Fruit fly (Drosophila melanogaster) whole organism, prepupa: ENCODE results near the gene CG31115.

Experiments used
- Blimp-1 ChIP-seq: fragments of 200-800 bp; sonication (Bioruptor generic); optimal IDR thresholded peaks from 3 replicates; lab custom pipeline; 2017; ENCODE audit warnings: missing biosample characterization, missing genetic modification characterization, mild to moderate bottlenecking, moderate library complexity, missing genetic modification reagents
- CG11762 ChIP-seq: fragments of 200-800 bp; sonication (Bioruptor generic); optimal IDR thresholded peaks from 3 replicates; lab custom pipeline; 2016; ENCODE audit warnings: missing biosample characterization, missing genetic modification characterization; ENCODE audit not compliant: insufficient read depth
- CG15336 ChIP-seq: fragments of 200-800 bp; sonication (Bioruptor generic); IDR thresholded peaks from 2 replicates; pipeline ENCODE4 v1.3.6; 2022; ENCODE audit warnings: missing biosample characterization, missing genetic modification characterization
- CG1621 ChIP-seq: fragments of 200-800 bp; sonication (Bioruptor generic); optimal IDR thresholded peaks from 3 replicates; lab custom pipeline; 2018; ENCODE audit warnings: missing biosample characterization, mild to moderate bottlenecking, missing genetic modification characterization
- CG3919 ChIP-seq: fragments of 200-800 bp; sonication (Bioruptor generic); optimal IDR thresholded peaks from 3 replicates; lab custom pipeline; 2016; ENCODE audit warnings: missing biosample characterization, missing genetic modification characterization
- CG6792 ChIP-seq: fragments of 200-800 bp; sonication (Bioruptor generic); optimal IDR thresholded peaks from 3 replicates; lab custom pipeline; 2016; ENCODE audit warnings: missing biosample characterization, missing genetic modification characterization
- Eip75B ChIP-seq: fragments of 200-800 bp; sonication (Bioruptor generic); optimal IDR thresholded peaks from 3 replicates; lab custom pipeline; 2016; ENCODE audit warnings: missing biosample characterization, missing genetic modification characterization
- Eip78C ChIP-seq: fragments of 200-800 bp; sonication (Bioruptor generic); peaks from one replicate; lab custom pipeline; 2016; ENCODE audit warnings: missing biosample characterization, missing genetic modification characterization
- Ets21C ChIP-seq: fragments of 200-800 bp; sonication (Bioruptor generic); optimal IDR thresholded peaks from 3 replicates; lab custom pipeline; 2016; ENCODE audit warnings: missing biosample characterization, missing genetic modification characterization
- Hr39 ChIP-seq: fragments of 200-800 bp; sonication (Bioruptor generic); optimal IDR thresholded peaks from 2 replicates; lab custom pipeline; 2016; ENCODE audit warnings: missing biosample characterization, missing genetic modification characterization
- Hr4 ChIP-seq: fragments of 200-800 bp; sonication (Bioruptor generic); optimal IDR thresholded peaks from 3 replicates; lab custom pipeline; 2016; ENCODE audit warnings: missing biosample characterization, missing genetic modification characterization
- Lpt ChIP-seq: fragments of 200-800 bp; sonication (Bioruptor generic); optimal IDR thresholded peaks from 3 replicates; lab custom pipeline; 2016; ENCODE audit warnings: missing biosample characterization, missing genetic modification characterization
- Sox14 ChIP-seq: fragments of 200-800 bp; sonication (Bioruptor generic); optimal IDR thresholded peaks from 3 replicates; lab custom pipeline; 2016; ENCODE audit warnings: missing biosample characterization, missing genetic modification characterization
- Sox15 ChIP-seq: fragments of 200-800 bp; sonication (Bioruptor generic); optimal IDR thresholded peaks from 3 replicates; lab custom pipeline; 2016; ENCODE audit warnings: missing biosample characterization, missing genetic modification characterization
- achi ChIP-seq: fragments of 200-800 bp; sonication (Bioruptor generic); optimal IDR thresholded peaks from 3 replicates; lab custom pipeline; 2016; ENCODE audit warnings: missing biosample characterization, missing genetic modification characterization
- cyc ChIP-seq: fragments of 200-800 bp; sonication (Bioruptor generic); optimal IDR thresholded peaks from 3 replicates; lab custom pipeline; 2016; ENCODE audit warnings: missing biosample characterization, missing genetic modification characterization
- dsx ChIP-seq: fragments of 200-800 bp; optimal IDR thresholded peaks from 3 replicates; lab custom pipeline; 2019; ENCODE audit warnings: missing biosample characterization, mild to moderate bottlenecking, missing genetic modification characterization, moderate library complexity; ENCODE audit not compliant: poor library complexity, severe bottlenecking
- esn ChIP-seq: fragments of 200-800 bp; sonication (Bioruptor generic); optimal IDR thresholded peaks from 2 replicates; lab custom pipeline; 2016; ENCODE audit warnings: missing biosample characterization, mild to moderate bottlenecking, missing genetic modification characterization, moderate library complexity
- fkh ChIP-seq: fragments of 200-800 bp; sonication (Bioruptor generic); optimal IDR thresholded peaks from 3 replicates; lab custom pipeline; 2017; ENCODE audit warnings: missing biosample characterization, mild to moderate bottlenecking, missing genetic modification characterization, moderate library complexity
- lz ChIP-seq: fragments of 200-800 bp; sonication (Bioruptor generic); optimal IDR thresholded peaks from 3 replicates; lab custom pipeline; 2016; ENCODE audit warnings: missing biosample characterization, missing genetic modification characterization
- salr ChIP-seq, 2 experiments: fragments of 200-800 bp; sonication (Bioruptor generic); optimal IDR thresholded peaks; 3 replicates each; lab custom pipeline; 2016 to 2018; ENCODE audit warnings: missing biosample characterization in 2 of 2, missing genetic modification characterization in 2 of 2, mild to moderate bottlenecking in 1 of 2
- ss ChIP-seq, 2 experiments: fragments of 200-800 bp; sonication (Bioruptor generic); optimal IDR thresholded peaks; 2 replicates in 1 of 2; 3 replicates in 1 of 2; lab custom pipeline; 2017 to 2018; ENCODE audit warnings: mild to moderate bottlenecking in 2 of 2, missing biosample characterization in 2 of 2, missing genetic modification characterization in 2 of 2, moderate library complexity in 1 of 2

Gene CG31115

dm6 chr3R:25074558-25074964 is 37.8 kb downstream of the CG31115 start, which contains the start of the genes shams and CG11920 (continued):
- no peak for TF ChIP-seq Lpt
- peak; percentile 1 for TF ChIP-seq achi (GFP tag; lab: Kevin White, UChicago)
- no peak for TF ChIP-seq CG11762 (GFP tag; lab: Kevin White, UChicago)
- TF ChIP-seq esn, result peak; percentile 47
- no peak for TF ChIP-seq CG6792 (GFP tag; lab: Kevin White, UChicago)
- no peak for TF ChIP-seq Hr39
- peak; percentile 34 for TF ChIP-seq Eip75B
- no peak for TF ChIP-seq Hr4 (GFP tag; lab: Kevin White, UChicago)
- no peak for TF ChIP-seq salr (GFP tag; optimal IDR thresholded peaks at IDR 0.05; lab: Kevin White, UChicago)

- TF ChIP-seq esn (no peak), Hr4 (GFP tag; lab: Kevin White, UChicago) (no peak), lz (no peak), Sox14 (GFP tag; lab: Kevin White, UChicago) (no peak), fkh (GFP tag; lab: Kevin White, UChicago) (no peak), Ets21C (GFP tag; lab: Kevin White, UChicago) (no peak), cyc (GFP tag; lab: Kevin White, UChicago) (no peak), dsx (GFP tag; lab: Kevin White, UChicago) (no peak)
Measured at dm6 chr3R:25077280-25077820, 40.6 kb downstream of the CG31115 start.

dm6 chr3R:25078665-25079064 is 41.9 kb downstream of the CG31115 start:
- TF ChIP-seq ss (GFP tag; optimal IDR thresholded peaks at IDR 0.05; lab: Kevin White, UChicago) (no peak), Blimp-1 (GFP tag; lab: Kevin White, UChicago) (no peak), CG3919 (GFP tag; lab: Kevin White, UChicago) (no peak), CG6792 (GFP tag; lab: Kevin White, UChicago) (no peak)

- no peak for TF ChIP-seq Sox15 (GFP tag; lab: Kevin White, UChicago)
- no peak for TF ChIP-seq CG15336 (GFP tag; lab: Robert Waterston, UW)
- TF ChIP-seq Eip78C (GFP tag; lab: Kevin White, UChicago), result peak; percentile 52
- TF ChIP-seq fkh (GFP tag; lab: Kevin White, UChicago), result peak; percentile 93
Measured at dm6 chr3R:25080446-25080845, 43.7 kb downstream of the CG31115 start.

DNA sequence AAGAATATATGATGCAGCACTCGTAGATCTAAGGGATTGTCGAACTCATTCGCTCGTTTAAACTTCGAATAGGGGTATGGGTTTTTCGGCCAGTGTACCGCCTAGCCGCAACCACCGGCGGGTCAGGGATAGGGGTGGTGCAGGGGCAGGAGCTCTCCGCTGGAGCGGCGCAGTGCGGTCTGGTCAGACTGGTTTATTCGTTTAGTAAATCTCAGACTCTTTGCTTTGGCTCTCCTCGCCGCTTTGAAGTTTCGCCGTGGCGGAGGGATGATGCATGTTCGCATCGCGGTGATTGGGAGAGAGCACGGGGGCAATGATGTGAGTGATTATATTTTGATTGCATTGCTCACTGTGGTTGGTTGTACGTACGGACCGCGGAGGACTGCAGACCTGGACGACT is 45.6 kb downstream of the CG31115 start, which contains the start of gene fd96Ca:
Gene fd96Ca, plus strand, starts transcription at position 337 of the 400 bp plus-strand sequence.
- TF ChIP-seq CG6792 (GFP tag; lab: Kevin White, UChicago) (no peak), CG1621 (tag; lab: Kevin White, UChicago) (peak; percentile 3)
- TF ChIP-seq, all 60 proteins: peak for 1
